Worm (Caenorhabditis elegans) whole organism, L4 larva: ENCODE data around the gene kreg-1.

Experiments
- D1046.2 ChIP-seq: fragments of 200-800 bp; sonication (Bioruptor generic); IDR thresholded peaks from 2 replicates; pipeline ENCODE4 v1.3.6; 2022; ENCODE audit warnings: missing genetic modification characterization, missing compliant biosample characterization
- F26F4.8 ChIP-seq: fragments of 200-800 bp; sonication (Bioruptor generic); conservative IDR thresholded peaks from 2 replicates; pipeline ENCODE4 v1.3.6; 2022; ENCODE audit warnings: missing genetic modification characterization, missing compliant biosample characterization
- R02D3.7 ChIP-seq: fragments of 150-350 bp; sonication (generic microtip); optimal IDR thresholded peaks from 3 replicates; lab custom pipeline; 2014; ENCODE audit warnings: missing biosample characterization, missing genetic modification characterization
- T20F7.1 ChIP-seq: fragments of 200-800 bp; sonication (Bioruptor generic); optimal IDR thresholded peaks from 2 replicates; lab custom pipeline; 2018; ENCODE audit warnings: mild to moderate bottlenecking, missing genetic modification characterization, missing compliant biosample characterization
- T26A8.4 ChIP-seq: fragments of 200-800 bp; sonication (Bioruptor generic); IDR thresholded peaks from 2 replicates; pipeline ENCODE4 v1.3.6; 2022; ENCODE audit warnings: missing genetic modification characterization, missing compliant biosample characterization
- ama-1 ChIP-seq: fragments of 150-350 bp; optimal IDR thresholded peaks from 2 replicates; lab custom pipeline; 2014; ENCODE audit warnings: inconsistent platforms, mixed read lengths
- arid-1 ChIP-seq: fragments of 200-800 bp; sonication (Bioruptor generic); conservative IDR thresholded peaks from 2 replicates; pipeline ENCODE4 v1.3.6; 2022; ENCODE audit warnings: missing genetic modification reagents, missing genetic modification characterization, missing compliant biosample characterization
- ceh-20 ChIP-seq: fragments of 200-800 bp; sonication (Bioruptor generic); IDR thresholded peaks from 2 replicates; pipeline ENCODE4 v1.3.6; 2022; ENCODE audit warnings: missing genetic modification reagents, missing genetic modification characterization, missing compliant biosample characterization
- ceh-28 ChIP-seq: fragments of 150-350 bp; optimal IDR thresholded peaks from 2 replicates; lab custom pipeline; 2014; ENCODE audit warnings: missing biosample characterization, missing genetic modification reagents, missing genetic modification characterization
- ceh-44 ChIP-seq: fragments of 200-800 bp; sonication (Bioruptor generic); IDR thresholded peaks from 2 replicates; pipeline ENCODE4 v1.3.6; 2022; ENCODE audit warnings: missing genetic modification reagents, missing genetic modification characterization, missing compliant biosample characterization
- ceh-82 ChIP-seq: sonication (generic microtip); optimal IDR thresholded peaks from 2 replicates; lab custom pipeline; 2017; ENCODE audit warnings: missing biosample characterization, missing genetic modification characterization
- cey-2 ChIP-seq: sonication (generic microtip); optimal IDR thresholded peaks from 3 replicates; lab custom pipeline; 2017; ENCODE audit warnings: missing genetic modification characterization, mild to moderate bottlenecking, missing compliant biosample characterization, antibody characterized with exemption, borderline replicate concordance; ENCODE audit not compliant: insufficient read depth
- daf-16 ChIP-seq, 3 experiments: sonication (generic microtip); optimal IDR thresholded peaks; 2 replicates each; lab custom pipeline; 2016 to 2017; ENCODE audit warnings: missing genetic modification characterization in 3 of 3, missing genetic modification reagents in 3 of 3, mild to moderate bottlenecking in 2 of 3, missing compliant biosample characterization in 2 of 3, missing biosample characterization in 1 of 3, moderate library complexity in 1 of 3
- daf-19 ChIP-seq: fragments of 200-800 bp; sonication (Bioruptor generic); conservative IDR thresholded peaks from 2 replicates; pipeline ENCODE4 v1.3.6; 2022; ENCODE audit warnings: missing genetic modification characterization, missing compliant biosample characterization
- dmd-6 ChIP-seq: fragments of 200-800 bp; sonication (Bioruptor generic); IDR thresholded peaks from 2 replicates; pipeline ENCODE4 v1.3.6; 2022; ENCODE audit warnings: missing genetic modification reagents, missing genetic modification characterization, missing compliant biosample characterization
- dmd-8 ChIP-seq: fragments of 200-800 bp; sonication (Bioruptor generic); IDR thresholded peaks from 2 replicates; pipeline ENCODE4 v1.3.6; 2022; ENCODE audit warnings: missing genetic modification characterization, missing compliant biosample characterization
- dve-1 ChIP-seq: sonication (generic microtip); optimal IDR thresholded peaks from 2 replicates; lab custom pipeline; 2017; ENCODE audit warnings: antibody characterized with exemption, mild to moderate bottlenecking, missing genetic modification characterization, missing compliant biosample characterization; ENCODE audit not compliant: insufficient read depth
- gei-8 ChIP-seq: fragments of 200-800 bp; sonication (Bioruptor generic); optimal IDR thresholded peaks from 2 replicates; lab custom pipeline; 2018; ENCODE audit warnings: mild to moderate bottlenecking, missing genetic modification characterization, missing compliant biosample characterization
- lin-1 ChIP-seq: fragments of 200-800 bp; sonication (Bioruptor generic); IDR thresholded peaks from 2 replicates; pipeline ENCODE4 v1.3.6; 2022; ENCODE audit warnings: missing genetic modification reagents, missing genetic modification characterization, missing compliant biosample characterization
- lin-29 ChIP-seq: fragments of 200-800 bp; sonication (Bioruptor generic); IDR thresholded peaks from 2 replicates; pipeline ENCODE4 v1.3.6; 2022; ENCODE audit warnings: missing genetic modification reagents, missing genetic modification characterization, missing compliant biosample characterization
- lin-38 ChIP-seq: fragments of 200-800 bp; sonication (Bioruptor generic); IDR thresholded peaks from 2 replicates; pipeline ENCODE4 v1.3.6; 2022; ENCODE audit warnings: missing genetic modification reagents, missing genetic modification characterization, missing compliant biosample characterization
- lsy-2 ChIP-seq, 2 experiments: fragments of 150-350 bp in 1 of 2; sonication (generic microtip) in 1 of 2; optimal IDR thresholded peaks; 2 replicates each; lab custom pipeline; 2014 to 2017; ENCODE audit warnings: missing biosample characterization in 2 of 2, missing genetic modification characterization in 2 of 2
- mdt-29 ChIP-seq: fragments of 200-800 bp; sonication (Bioruptor generic); IDR thresholded peaks from 2 replicates; pipeline ENCODE4 v1.3.6; 2022; ENCODE audit warnings: missing genetic modification reagents, missing genetic modification characterization, missing compliant biosample characterization
- mes-2 ChIP-seq: sonication (generic microtip); optimal IDR thresholded peaks from 2 replicates; lab custom pipeline; 2016; ENCODE audit warnings: missing genotype, mild to moderate bottlenecking, missing genetic modification characterization, missing compliant biosample characterization; ENCODE audit not compliant: poor library complexity, severe bottlenecking
- nhr-11 ChIP-seq: fragments of 150-350 bp; optimal IDR thresholded peaks from 2 replicates; lab custom pipeline; 2014; ENCODE audit warnings: missing biosample characterization, missing genetic modification characterization
- nhr-237 ChIP-seq: sonication (generic microtip); optimal IDR thresholded peaks from 2 replicates; lab custom pipeline; 2017; ENCODE audit warnings: missing biosample characterization, missing genetic modification characterization
- nhr-25 ChIP-seq: sonication (generic microtip); optimal IDR thresholded peaks from 2 replicates; lab custom pipeline; 2017; ENCODE audit warnings: missing genetic modification characterization, mild to moderate bottlenecking, missing compliant biosample characterization, antibody characterized with exemption, moderate library complexity, borderline replicate concordance; ENCODE audit not compliant: insufficient read depth
- nhr-76 ChIP-seq: fragments of 150-350 bp; optimal IDR thresholded peaks from 2 replicates; lab custom pipeline; 2014; ENCODE audit warnings: missing biosample characterization, missing genetic modification characterization
- php-3 ChIP-seq: fragments of 200-800 bp; sonication (Bioruptor generic); IDR thresholded peaks from 2 replicates; pipeline ENCODE4 v1.3.6; 2022; ENCODE audit warnings: missing genetic modification reagents, missing genetic modification characterization, missing compliant biosample characterization
- rbr-2 ChIP-seq: sonication (generic microtip); optimal IDR thresholded peaks from 2 replicates; lab custom pipeline; 2016; ENCODE audit warnings: missing genotype, missing genetic modification characterization, missing compliant biosample characterization
- set-16 ChIP-seq: fragments of 200-800 bp; sonication (Bioruptor generic); IDR thresholded peaks from 2 replicates; pipeline ENCODE4 v1.3.6; 2022; ENCODE audit warnings: missing genetic modification reagents, missing genetic modification characterization, missing compliant biosample characterization
- snpc-4 ChIP-seq: fragments of 150-350 bp; optimal IDR thresholded peaks from 2 replicates; lab custom pipeline; 2014; ENCODE audit warnings: missing biosample characterization, missing genetic modification characterization
- spr-1 ChIP-seq: sonication (generic microtip); optimal IDR thresholded peaks from 2 replicates; lab custom pipeline; 2016; ENCODE audit warnings: mild to moderate bottlenecking, missing genetic modification characterization, missing compliant biosample characterization
- unc-62 ChIP-seq, 3 experiments: fragments of 150-350 bp in 1 of 3; sonication (generic microtip); optimal IDR thresholded peaks in 2 of 3; peaks in 1 of 3; 1 replicate in 1 of 3; 2 replicates in 2 of 3; lab custom pipeline; 2014 to 2017; ENCODE audit warnings: missing biosample characterization in 3 of 3, missing genetic modification characterization in 3 of 3, missing genetic modification reagents in 3 of 3, missing genotype in 1 of 3
- vab-7 ChIP-seq: fragments of 200-800 bp; sonication (Bioruptor generic); IDR thresholded peaks from 2 replicates; pipeline ENCODE4 v1.3.6; 2022; ENCODE audit warnings: missing genetic modification reagents, missing genetic modification characterization, missing compliant biosample characterization
- zfp-2 ChIP-seq: sonication (generic microtip); optimal IDR thresholded peaks from 2 replicates; lab custom pipeline; 2016; ENCODE audit warnings: mild to moderate bottlenecking, missing genetic modification characterization, missing compliant biosample characterization
- zfp-3 ChIP-seq: fragments of 200-800 bp; sonication (Bioruptor generic); conservative IDR thresholded peaks from 2 replicates; pipeline ENCODE4 v1.3.6; 2022; ENCODE audit warnings: missing genetic modification reagents, missing genetic modification characterization, missing compliant biosample characterization

kreg-1 gene

DNA sequence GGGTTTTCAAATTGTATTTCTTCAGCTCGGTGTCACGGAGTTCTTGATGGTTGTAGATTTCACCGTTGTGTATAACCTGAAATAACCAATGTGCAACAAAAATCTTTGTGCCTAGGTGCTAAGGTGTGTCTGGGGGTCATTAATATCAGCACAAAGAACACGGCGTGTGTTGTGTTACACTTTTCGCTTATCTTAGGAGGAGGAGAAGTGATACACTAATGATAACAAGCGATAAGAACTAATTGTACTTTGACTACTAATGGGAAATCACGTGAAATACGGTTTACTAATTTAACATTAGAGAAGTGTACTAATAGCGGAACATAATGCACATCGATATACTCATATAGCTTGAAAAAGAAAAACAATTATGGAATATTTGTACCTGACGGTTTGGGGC lies 40.6 kb downstream of the kreg-1 start (continued):
- TF ChIP-seq daf-16 (GFP tag; optimal IDR thresholded peaks at IDR 0.05; lab: Kevin White, UChicago), result no peak
- peak; percentile 73 for TF ChIP-seq daf-16 (tag; optimal IDR thresholded peaks at IDR 0.05; lab: Kevin White, UChicago)
- TF ChIP-seq T20F7.1 (GFP tag; lab: Kevin White, UChicago), result peak; percentile 31
- peak; percentile 22 for TF ChIP-seq mes-2 (tag; lab: Kevin White, UChicago)
- no peak for TF ChIP-seq lin-1 (GFP tag; lab: Robert Waterston, UW)
- no peak for TF ChIP-seq nhr-76 (tag; lab: Kevin White, UChicago)
- no peak for TF ChIP-seq ceh-28 (tag; lab: Kevin White, UChicago)
- peak; percentile 17 for TF ChIP-seq gei-8 (GFP tag; lab: Kevin White, UChicago)
- TF ChIP-seq zfp-2 (tag; lab: Kevin White, UChicago), result no peak
- TF ChIP-seq cey-2 (tag; lab: Kevin White, UChicago), result no peak
- no peak for TF ChIP-seq nhr-237 (tag; lab: Kevin White, UChicago)
- TF ChIP-seq dmd-6 (GFP tag; lab: Robert Waterston, UW), result peak; percentile 90
- no peak for TF ChIP-seq ceh-20 (GFP tag; lab: Robert Waterston, UW)
- TF ChIP-seq arid-1 (GFP tag; lab: Robert Waterston, UW), result no peak
- no peak for TF ChIP-seq lin-38 (GFP tag; lab: Robert Waterston, UW)
- TF ChIP-seq D1046.2, result no peak
- TF ChIP-seq dmd-8, result no peak
- TF ChIP-seq lin-29, result no peak
- no peak for TF ChIP-seq nhr-11
- TF ChIP-seq spr-1 (tag; lab: Kevin White, UChicago), result no peak
- no peak for TF ChIP-seq ceh-44 (GFP tag; lab: Robert Waterston, UW)
- TF ChIP-seq T26A8.4 (GFP tag; lab: Robert Waterston, UW), result no peak
- TF ChIP-seq nhr-25 (tag; lab: Kevin White, UChicago), result no peak
- TF ChIP-seq lsy-2 (tag; optimal IDR thresholded peaks at IDR 0.05; lab: Kevin White, UChicago), result peak in 1 of 2 experiments; percentile 25
- no peak for TF ChIP-seq ceh-82 (tag; lab: Kevin White, UChicago)
- no peak for TF ChIP-seq zfp-3
- no peak for TF ChIP-seq R02D3.7
- peak; percentile 64; the same call in 1 of the 2 replicates for TF ChIP-seq php-3 (GFP tag; lab: Robert Waterston, UW)
- TF ChIP-seq mdt-29 (GFP tag; lab: Robert Waterston, UW), result no peak
- peak; percentile 77 for TF ChIP-seq dve-1 (tag; lab: Kevin White, UChicago)
- no peak for TF ChIP-seq vab-7
- TF ChIP-seq rbr-2, result no peak
- TF ChIP-seq unc-62 (GFP tag; optimal IDR thresholded peaks at IDR 0.05 in 1 of 2; lab: Kevin White, UChicago), result peak in 1 of 2 experiments; percentile 76
- no peak for TF ChIP-seq unc-62 (tag; optimal IDR thresholded peaks at IDR 0.05; lab: Kevin White, UChicago)
- TF ChIP-seq snpc-4 (tag; lab: Kevin White, UChicago), result no peak
- no peak for TF ChIP-seq daf-19 (GFP tag; lab: Robert Waterston, UW)

DNA sequence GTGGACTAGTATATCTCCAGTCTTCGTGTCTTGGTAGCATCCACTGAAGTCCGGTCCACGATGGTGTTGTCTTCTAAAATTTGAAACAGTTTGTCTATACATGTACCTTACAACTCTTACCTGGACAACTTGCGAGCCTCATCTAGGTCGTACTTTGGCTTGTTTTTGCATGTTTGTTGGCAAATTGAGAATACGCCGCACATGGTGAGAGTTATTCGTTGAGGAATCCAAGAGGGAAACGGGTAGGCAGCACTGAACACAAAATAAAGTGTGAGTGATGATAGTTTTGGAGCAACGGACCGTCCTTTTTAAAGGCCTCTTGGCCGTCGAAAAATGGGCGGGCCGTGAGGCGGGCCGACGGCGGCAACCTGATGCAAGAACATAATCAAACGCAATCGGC lies 41.1 kb downstream of the kreg-1 start, which contains the start of gene asns-2:
asns-2 (minus strand) TSS at position 282 of the 400 bp plus-strand sequence.
- TF ChIP-seq php-3 (GFP tag; lab: Robert Waterston, UW) (peak; percentile 31; the same call in 1 of the 2 replicates), set-16 (peak; percentile 59), ama-1 (lab: Kevin White, UChicago) (peak; percentile 51), nhr-237 (tag; lab: Kevin White, UChicago) (no peak), F26F4.8 (GFP tag; lab: Robert Waterston, UW) (no peak), snpc-4 (tag; lab: Kevin White, UChicago) (no peak)
- TF ChIP-seq, all 104 proteins: peak for 3
